Comparison of ENCODE assay signal across 3 worm cellular contexts in genomic region chrX:12876795-12877530, ce11.
A peak's percentile ranks its signal among the peaks of the same experiment; 100 is the strongest.
TF ChIP-seq lines count a peak whose summit lies in the region.

Gene bcat-1, plus strand, starts transcription at chrX:12877480.

TF ChIP-seq in whole organism, L2 larva, 48 proteins besides CTCF, POLR2A, EP300 and RAD21 (continued from another document):
- TF ChIP-seq dmd-4 (tag; optimal IDR thresholded peaks at IDR 0.05; lab: Kevin White, UChicago) (no peak), zag-1 (tag; optimal IDR thresholded peaks at IDR 0.05; lab: Kevin White, UChicago) (no peak), sma-3 (GFP tag; optimal IDR thresholded peaks at IDR 0.05; lab: Kevin White, UChicago) (peak; percentile 21), unc-55 (GFP tag; optimal IDR thresholded peaks at IDR 0.05; lab: Kevin White, UChicago) (peak; percentile 40), nhr-237 (tag; optimal IDR thresholded peaks at IDR 0.05; lab: Kevin White, UChicago) (no peak), ztf-1 (GFP tag; conservative IDR thresholded peaks at IDR 0.05; lab: Robert Waterston, UW) (0 out of 2 replicates have a peak, but pooled peaks have one; percentile 53), lin-11 (tag; optimal IDR thresholded peaks at IDR 0.05; lab: Kevin White, UChicago) (peak; percentile 52), ceh-16 (tag; optimal IDR thresholded peaks at IDR 0.05; lab: Kevin White, UChicago) (no peak), nhr-6 (tag; optimal IDR thresholded peaks at IDR 0.05; lab: Kevin White, UChicago) (no peak), Y55F3AM.14 (GFP tag; optimal IDR thresholded peaks at IDR 0.05; lab: Kevin White, UChicago) (peak; percentile 37), nhr-77 (tag; optimal IDR thresholded peaks at IDR 0.05; lab: Kevin White, UChicago) (no peak), F13H6.1 (tag; optimal IDR thresholded peaks at IDR 0.05; lab: Kevin White, UChicago) (peak; percentile 86), crh-2 (tag; optimal IDR thresholded peaks at IDR 0.05; lab: Kevin White, UChicago) (peak; percentile 40), blmp-1 (tag; optimal IDR thresholded peaks at IDR 0.05; lab: Kevin White, UChicago; ENCODE audit: insufficient read depth) (no peak), snpc-4 (tag; optimal IDR thresholded peaks at IDR 0.05; lab: Kevin White, UChicago) (no peak), unc-62 (GFP tag; optimal IDR thresholded peaks at IDR 0.05; lab: Kevin White, UChicago) (no peak), elt-3 (tag; optimal IDR thresholded peaks at IDR 0.05; lab: Kevin White, UChicago) (no peak), R02D3.7 (tag; optimal IDR thresholded peaks at IDR 0.05; lab: Kevin White, UChicago) (no peak), lin-39 (tag; optimal IDR thresholded peaks at IDR 0.05; lab: Kevin White, UChicago) (no peak), nhr-12 (tag; optimal IDR thresholded peaks at IDR 0.05; lab: Kevin White, UChicago) (no peak), ztf-4 (tag; optimal IDR thresholded peaks at IDR 0.05; lab: Kevin White, UChicago) (no peak), lin-13 (GFP tag; optimal IDR thresholded peaks at IDR 0.05; lab: Kevin White, UChicago) (no peak), ceh-82 (tag; optimal IDR thresholded peaks at IDR 0.05; lab: Kevin White, UChicago) (no peak), aly-2 (tag; optimal IDR thresholded peaks at IDR 0.05; lab: Kevin White, UChicago) (no peak), C34F6.9 (tag; optimal IDR thresholded peaks at IDR 0.05; lab: Kevin White, UChicago) (peak; percentile 45)

TF ChIP-seq in whole organism, L4 larva, 104 proteins besides CTCF, POLR2A, EP300 and RAD21 (continued from another document):
- TF ChIP-seq hmg-1.1 (GFP tag; IDR thresholded peaks at IDR 0.05; lab: Robert Waterston, UW) (peak; percentile 68; the same call in 1 of the 2 replicates), gei-8 (GFP tag; optimal IDR thresholded peaks at IDR 0.05; lab: Kevin White, UChicago) (peak; percentile 49), nhr-11 (tag; optimal IDR thresholded peaks at IDR 0.05; lab: Kevin White, UChicago) (peak; percentile 66), arid-1 (GFP tag; conservative IDR thresholded peaks at IDR 0.05; lab: Robert Waterston, UW) (no peak), nhr-111 (GFP tag; optimal IDR thresholded peaks at IDR 0.05; lab: Kevin White, UChicago) (no peak), unc-39 (tag; optimal IDR thresholded peaks at IDR 0.05; lab: Kevin White, UChicago) (no peak), madf-5 (GFP tag; IDR thresholded peaks at IDR 0.05; lab: Robert Waterston, UW) (0 out of 4 replicates have a peak, but pooled peaks of 1 of the 2 experiments have one; percentile 16), F49E8.2 (tag; optimal IDR thresholded peaks at IDR 0.05; lab: Kevin White, UChicago; ENCODE audit: borderline replicate concordance) (no peak), set-16 (GFP tag; IDR thresholded peaks at IDR 0.05; lab: Robert Waterston, UW) (peak; percentile 99), unc-62 (GFP tag; optimal IDR thresholded peaks at IDR 0.05 in 1 of 2; lab: Kevin White, UChicago) (peak in 1 of 2 experiments; percentile 51), unc-62 (tag; optimal IDR thresholded peaks at IDR 0.05; lab: Kevin White, UChicago) (no peak), vab-7 (GFP tag; IDR thresholded peaks at IDR 0.05; lab: Robert Waterston, UW) (peak; percentile 51; the same call in 1 of the 2 replicates), ctbp-1 (GFP tag; IDR thresholded peaks at IDR 0.05; lab: Robert Waterston, UW) (peak; percentile 55; the same call in 1 of the 2 replicates), Y5F2A.4 (GFP tag; optimal IDR thresholded peaks at IDR 0.05; lab: Kevin White, UChicago) (no peak), dve-1 (tag; optimal IDR thresholded peaks at IDR 0.05; lab: Kevin White, UChicago; ENCODE audit: insufficient read depth) (peak; percentile 64), hlh-30 (tag; optimal IDR thresholded peaks at IDR 0.05; lab: Kevin White, UChicago; ENCODE audit: insufficient read depth) (peak; percentile 91), mes-2 (tag; optimal IDR thresholded peaks at IDR 0.05; lab: Kevin White, UChicago; ENCODE audit: poor library complexity, severe bottlenecking) (peak; percentile 59), ceh-20 (GFP tag; IDR thresholded peaks at IDR 0.05; lab: Robert Waterston, UW) (peak; percentile 51), spr-1 (tag; optimal IDR thresholded peaks at IDR 0.05; lab: Kevin White, UChicago) (no peak), nhr-102 (tag; optimal IDR thresholded peaks at IDR 0.05; lab: Kevin White, UChicago) (no peak), ceh-32 (tag; optimal IDR thresholded peaks at IDR 0.05; lab: Kevin White, UChicago; ENCODE audit: poor library complexity) (no peak), skn-1 (tag; optimal IDR thresholded peaks at IDR 0.05; lab: Kevin White, UChicago) (no peak), nhr-77 (tag; optimal IDR thresholded peaks at IDR 0.05; lab: Kevin White, UChicago) (peak; percentile 66), aha-1 (tag; lab: Kevin White, UChicago) (peak; percentile 98), nhr-10 (tag; optimal IDR thresholded peaks at IDR 0.05; lab: Kevin White, UChicago) (peak; percentile 32), daf-12 (tag; optimal IDR thresholded peaks at IDR 0.05; lab: Kevin White, UChicago) (no peak), F37D6.2 (tag; optimal IDR thresholded peaks at IDR 0.05; lab: Kevin White, UChicago) (peak; percentile 45), pha-4 (GFP tag; IDR thresholded peaks at IDR 0.05; lab: Robert Waterston, UW) (peak; percentile 54), pha-4 (tag; optimal IDR thresholded peaks at IDR 0.05; lab: Kevin White, UChicago) (no peak), mep-1 (tag; optimal IDR thresholded peaks at IDR 0.05; lab: Kevin White, UChicago) (peak; percentile 78), mxl-3 (GFP tag; optimal IDR thresholded peaks at IDR 0.05; lab: Kevin White, UChicago) (peak; percentile 92), hif-1 (tag; optimal IDR thresholded peaks at IDR 0.05; lab: Kevin White, UChicago) (peak in 1 of 2 experiments; percentile 72), lin-38 (GFP tag; IDR thresholded peaks at IDR 0.05; lab: Robert Waterston, UW) (peak; percentile 44)

TF ChIP-seq in whole organism, late embryonic, 69 proteins besides CTCF, POLR2A, EP300 and RAD21 (continued from another document):
- TF ChIP-seq unc-86 (tag; optimal IDR thresholded peaks at IDR 0.05; lab: Kevin White, UChicago) (no peak), ceh-19 (GFP tag; optimal IDR thresholded peaks at IDR 0.05; lab: Kevin White, UChicago) (no peak), pax-1 (tag; optimal IDR thresholded peaks at IDR 0.05; lab: Kevin White, UChicago) (no peak), tbx-2 (tag; optimal IDR thresholded peaks at IDR 0.05; lab: Kevin White, UChicago) (peak; percentile 60), Y22D7AL.16 (tag; optimal IDR thresholded peaks at IDR 0.05; lab: Kevin White, UChicago) (no peak), sdc-2 (tag; optimal IDR thresholded peaks at IDR 0.05; lab: Kevin White, UChicago) (peak; percentile 49), ets-4 (tag; optimal IDR thresholded peaks at IDR 0.05; lab: Kevin White, UChicago) (no peak), hlh-6 (tag; optimal IDR thresholded peaks at IDR 0.05; lab: Kevin White, UChicago) (peak; percentile 31), unc-3 (GFP tag; conservative IDR thresholded peaks at IDR 0.05; lab: Robert Waterston, UW) (no peak), unc-3 (tag; optimal IDR thresholded peaks at IDR 0.05; lab: Kevin White, UChicago) (no peak), ceh-6 (GFP tag; optimal IDR thresholded peaks at IDR 0.05; lab: Kevin White, UChicago) (no peak), rnt-1 (tag; optimal IDR thresholded peaks at IDR 0.05; lab: Kevin White, UChicago) (peak; percentile 10), che-1 (tag; optimal IDR thresholded peaks at IDR 0.05; lab: Kevin White, UChicago) (no peak), K02D7.2 (tag; optimal IDR thresholded peaks at IDR 0.05; lab: Kevin White, UChicago) (no peak), hlh-30 (tag; optimal IDR thresholded peaks at IDR 0.05; lab: Kevin White, UChicago; ENCODE audit: insufficient read depth) (peak; percentile 31), C38D4.7 (GFP tag; optimal IDR thresholded peaks at IDR 0.05; lab: Kevin White, UChicago) (no peak), nfya-1 (tag; optimal IDR thresholded peaks at IDR 0.05; lab: Kevin White, UChicago) (no peak), madf-2 (tag; optimal IDR thresholded peaks at IDR 0.05; lab: Kevin White, UChicago) (no peak), fkh-6 (tag; optimal IDR thresholded peaks at IDR 0.05; lab: Kevin White, UChicago) (peak; percentile 16), zip-5 (tag; optimal IDR thresholded peaks at IDR 0.05; lab: Kevin White, UChicago) (no peak), hlh-15 (tag; optimal IDR thresholded peaks at IDR 0.05; lab: Kevin White, UChicago) (no peak), hlh-8 (tag; optimal IDR thresholded peaks at IDR 0.05; lab: Kevin White, UChicago) (no peak), pros-1 (tag; optimal IDR thresholded peaks at IDR 0.05; lab: Kevin White, UChicago) (no peak), pha-2 (tag; optimal IDR thresholded peaks at IDR 0.05; lab: Kevin White, UChicago) (no peak), elt-2 (tag; optimal IDR thresholded peaks at IDR 0.05; lab: Kevin White, UChicago) (no peak), ceh-31 (tag; optimal IDR thresholded peaks at IDR 0.05; lab: Kevin White, UChicago) (peak; percentile 34), sox-4 (tag; optimal IDR thresholded peaks at IDR 0.05; lab: Kevin White, UChicago) (no peak), unc-55 (GFP tag; optimal IDR thresholded peaks at IDR 0.05; lab: Kevin White, UChicago) (peak; percentile 6), pat-9 (tag; optimal IDR thresholded peaks at IDR 0.05; lab: Kevin White, UChicago) (no peak), hlh-13 (GFP tag; optimal IDR thresholded peaks at IDR 0.05; lab: Kevin White, UChicago) (no peak), ceh-14 (tag; optimal IDR thresholded peaks at IDR 0.05; lab: Kevin White, UChicago) (peak; percentile 44), ceh-22 (tag; optimal IDR thresholded peaks at IDR 0.05; lab: Kevin White, UChicago) (no peak), ceh-34 (tag; optimal IDR thresholded peaks at IDR 0.05; lab: Kevin White, UChicago) (no peak), npax-4 (tag; optimal IDR thresholded peaks at IDR 0.05; lab: Kevin White, UChicago) (no peak), ceh-48 (tag; optimal IDR thresholded peaks at IDR 0.05; lab: Kevin White, UChicago) (no peak), dmd-4 (tag; optimal IDR thresholded peaks at IDR 0.05; lab: Kevin White, UChicago; ENCODE audit: borderline replicate concordance) (no peak), ahr-1 (tag; optimal IDR thresholded peaks at IDR 0.05; lab: Kevin White, UChicago) (no peak), mec-3 (tag; optimal IDR thresholded peaks at IDR 0.05; lab: Kevin White, UChicago; ENCODE audit: borderline replicate concordance) (peak; percentile 4), fkh-10 (GFP tag; optimal IDR thresholded peaks at IDR 0.05; lab: Kevin White, UChicago) (no peak), pha-4 (tag; optimal IDR thresholded peaks at IDR 0.05; lab: Kevin White, UChicago) (no peak), lim-6 (tag; optimal IDR thresholded peaks at IDR 0.05; lab: Kevin White, UChicago) (no peak), ceh-2 (tag; optimal IDR thresholded peaks at IDR 0.05; lab: Kevin White, UChicago) (no peak), syd-9 (tag; optimal IDR thresholded peaks at IDR 0.05; lab: Kevin White, UChicago) (no peak)
